Worm (Caenorhabditis elegans) whole organism, early embryonic: ENCODE data around the gene cyn-3.

Source experiments
- B0310.2 ChIP-seq: sonication (generic microtip); optimal IDR thresholded peaks from 2 replicates; lab custom pipeline; 2016; ENCODE audit warnings: mild to moderate bottlenecking, missing genetic modification characterization, missing compliant biosample characterization
- aly-1 ChIP-seq: sonication (generic microtip); optimal IDR thresholded peaks from 2 replicates; lab custom pipeline; 2016; ENCODE audit warnings: missing genetic modification characterization, missing compliant biosample characterization
- ama-1 ChIP-seq: fragments of 150-350 bp; optimal IDR thresholded peaks from 2 replicates; lab custom pipeline; 2014
- ceh-36 ChIP-seq: sonication (generic microtip); optimal IDR thresholded peaks from 2 replicates; lab custom pipeline; 2016; ENCODE audit warnings: missing genetic modification characterization, inconsistent platforms, missing compliant biosample characterization
- ets-7 ChIP-seq: sonication (generic microtip); optimal IDR thresholded peaks from 2 replicates; lab custom pipeline; 2016; ENCODE audit warnings: missing genotype, missing genetic modification characterization, missing compliant biosample characterization
- hmbx-1 ChIP-seq: sonication (generic microtip); optimal IDR thresholded peaks from 2 replicates; lab custom pipeline; 2016; ENCODE audit warnings: mild to moderate bottlenecking, missing genetic modification characterization, missing compliant biosample characterization
- hmg-4 ChIP-seq: fragments of 200-800 bp; sonication (Bioruptor generic); optimal IDR thresholded peaks from 2 replicates; lab custom pipeline; 2018; ENCODE audit warnings: mild to moderate bottlenecking, missing genetic modification characterization, missing compliant biosample characterization
- hnd-1 ChIP-seq: sonication (generic microtip); optimal IDR thresholded peaks from 2 replicates; lab custom pipeline; 2016; ENCODE audit warnings: missing genetic modification characterization, missing compliant biosample characterization
- pes-1 ChIP-seq: fragments of 200-800 bp; sonication (Bioruptor generic); IDR thresholded peaks from 2 replicates; pipeline ENCODE4 v1.3.6; 2022; ENCODE audit warnings: missing genetic modification reagents, missing genetic modification characterization, missing compliant biosample characterization
- scrt-1 ChIP-seq: fragments of 200-800 bp; sonication (Bioruptor generic); IDR thresholded peaks from 2 replicates; pipeline ENCODE4 v1.3.6; 2022; ENCODE audit warnings: missing genetic modification characterization, missing compliant biosample characterization
- sea-1 ChIP-seq: fragments of 200-800 bp; sonication (Bioruptor generic); conservative IDR thresholded peaks from 2 replicates; pipeline ENCODE4 v1.3.6; 2022; ENCODE audit warnings: missing genetic modification characterization, missing compliant biosample characterization
- tbx-11 ChIP-seq: fragments of 200-800 bp; sonication (Bioruptor generic); IDR thresholded peaks from 2 replicates; pipeline ENCODE4 v1.3.6; 2022; ENCODE audit warnings: missing genetic modification characterization, missing compliant biosample characterization
- tbx-37 ChIP-seq: fragments of 200-800 bp; sonication (Bioruptor generic); conservative IDR thresholded peaks from 2 replicates; pipeline ENCODE4 v1.3.6; 2022; ENCODE audit warnings: missing genetic modification reagents, missing genetic modification characterization, missing compliant biosample characterization
- tra-4 ChIP-seq: sonication (generic microtip); optimal IDR thresholded peaks from 2 replicates; lab custom pipeline; 2017; ENCODE audit warnings: missing genetic modification characterization, missing compliant biosample characterization

DNA sequence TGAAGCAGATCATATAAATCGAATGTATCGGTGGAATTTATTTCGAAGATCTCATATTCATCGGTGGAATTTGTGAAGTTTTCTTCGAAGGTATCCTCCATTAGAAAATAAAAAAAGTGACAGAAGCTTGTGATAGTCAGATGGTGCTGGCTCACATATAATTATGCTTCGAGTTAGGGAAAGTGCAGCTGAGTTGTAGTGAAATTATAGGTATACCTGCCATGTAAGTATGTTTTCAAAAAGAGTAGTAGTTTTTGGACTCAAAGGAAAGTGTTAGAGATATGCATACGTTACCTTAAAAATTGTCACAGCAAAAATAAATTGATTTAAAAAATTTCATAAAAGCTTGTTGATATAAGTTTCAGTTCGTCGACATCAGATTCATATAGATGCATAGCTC lies 50.5 kb downstream of the cyn-3 start, which contains the start of gene srw-11:
- TF ChIP-seq tbx-11 (GFP tag; lab: Robert Waterston, UW), result no peak
- no peak for TF ChIP-seq ama-1 (lab: Kevin White, UChicago)
- no peak for TF ChIP-seq ets-7 (tag; lab: Kevin White, UChicago)
- TF ChIP-seq B0310.2, result no peak
- no peak for TF ChIP-seq scrt-1 (GFP tag; lab: Robert Waterston, UW)
- TF ChIP-seq tbx-37, result no peak
- TF ChIP-seq sea-1 (GFP tag; lab: Robert Waterston, UW), result no peak
- TF ChIP-seq pes-1 (GFP tag; lab: Robert Waterston, UW), result no peak
- TF ChIP-seq hmg-4 (GFP tag; lab: Kevin White, UChicago), result no peak
- no peak for TF ChIP-seq hmbx-1
- no peak for TF ChIP-seq aly-1
- TF ChIP-seq ceh-36 (tag; lab: Kevin White, UChicago), result no peak
- no peak for TF ChIP-seq hnd-1 (tag; lab: Kevin White, UChicago)
- no peak for TF ChIP-seq tra-4 (tag; lab: Kevin White, UChicago)
